Fruit fly (Drosophila melanogaster) whole organism: Measurements from ENCODE around the gene Cnep1r1.

Experiments
- CG8478 ChIP-seq: fragments of >200 bp; optimal IDR thresholded peaks from 2 replicates; lab custom pipeline; 2018; ENCODE audit warnings: inconsistent platforms
- Dll ChIP-seq: fragments of >200 bp; optimal IDR thresholded peaks from 2 replicates; lab custom pipeline; 2017
- EcR ChIP-seq, 2 experiments: fragments of >200 bp; optimal IDR thresholded peaks; 2 replicates each; lab custom pipeline; 2017; ENCODE audit warnings: missing biosample characterization in 2 of 2, missing genetic modification characterization in 2 of 2, missing genetic modification reagents in 2 of 2
- pan ChIP-seq: fragments of >200 bp; optimal IDR thresholded peaks from 2 replicates; lab custom pipeline; 2017
- psq ChIP-seq: fragments of >200 bp; optimal IDR thresholded peaks from 2 replicates; lab custom pipeline; 2017
- usp ChIP-seq: fragments of >200 bp; optimal IDR thresholded peaks from 2 replicates; lab custom pipeline; 2017; ENCODE audit warnings: missing biosample characterization, missing genetic modification characterization, mixed read lengths

Cnep1r1 gene

DNA sequence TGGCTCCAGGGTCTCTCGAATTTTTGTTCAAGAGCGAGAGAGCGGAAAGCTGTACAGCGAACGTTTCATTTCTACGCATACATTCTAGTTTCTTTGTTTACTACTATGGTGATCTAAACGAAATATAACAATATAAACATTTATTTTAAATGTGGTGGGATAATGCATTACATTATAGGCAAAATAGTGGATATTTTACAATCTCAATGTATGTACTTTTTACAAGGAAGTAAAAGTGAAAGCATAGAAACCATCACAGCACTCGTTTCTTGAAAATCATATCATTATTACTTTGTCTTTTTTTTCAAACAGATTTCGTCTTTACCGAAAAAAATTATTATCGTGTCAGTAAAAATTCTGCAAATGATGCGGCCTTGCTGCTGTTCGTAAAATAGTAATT lies at the start of gene Cnep1r1:
TSS of gene Cnep1r1 (plus strand) at position 301 of the 400 bp plus-strand sequence.
- no peak for TF ChIP-seq pan (lab: Kevin White, UChicago)
- TF ChIP-seq CG8478: no peak
- TF ChIP-seq psq: no peak
- no peak for TF ChIP-seq usp (GFP tag; lab: Kevin White, UChicago)
- no peak for TF ChIP-seq EcR (GFP tag; optimal IDR thresholded peaks at IDR 0.05; lab: Kevin White, UChicago)
- no peak for TF ChIP-seq Dll (lab: Kevin White, UChicago)

DNA sequence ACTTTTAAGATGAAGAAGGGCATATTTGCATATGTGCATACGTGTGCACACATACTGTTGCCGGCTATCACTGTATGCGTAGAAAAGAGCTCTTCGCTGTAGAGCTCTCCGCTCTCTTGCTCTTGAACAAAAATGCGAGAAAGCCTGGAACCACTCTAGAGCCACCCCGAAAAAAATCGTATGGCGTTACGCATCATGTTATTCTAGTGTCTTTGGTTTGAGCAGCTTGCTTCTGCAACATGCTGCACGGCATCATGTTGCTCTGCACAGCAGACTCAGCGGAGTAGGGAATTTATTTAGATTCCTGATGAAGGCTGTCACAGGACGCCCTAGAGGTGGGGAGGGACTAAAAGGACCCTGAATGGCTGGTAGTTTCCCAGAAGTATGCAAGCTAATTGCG lies 27.2 kb upstream of the Cnep1r1 start:
- no peak for TF ChIP-seq psq
- no peak for TF ChIP-seq CG8478
- no peak for TF ChIP-seq EcR (GFP tag; optimal IDR thresholded peaks at IDR 0.05; lab: Kevin White, UChicago)

DNA sequence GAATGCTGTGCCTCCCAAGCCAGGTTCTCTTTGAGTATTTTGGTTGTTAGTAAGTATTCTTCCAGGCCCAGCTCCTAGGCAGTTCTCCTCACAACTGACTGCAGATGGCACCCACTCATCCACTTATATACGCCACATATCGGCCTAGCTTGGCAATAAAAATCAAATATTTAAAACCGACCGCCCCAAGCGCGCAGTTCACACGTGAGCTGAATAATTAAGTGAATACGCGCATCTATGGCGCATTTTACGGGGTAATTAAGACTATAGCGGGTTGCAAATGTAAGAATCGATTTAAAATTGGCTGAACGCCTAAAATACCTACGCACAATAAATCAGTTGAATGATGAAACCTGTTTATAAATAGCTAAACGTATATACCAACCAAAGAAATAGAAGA lies 14.9 kb downstream of the Cnep1r1 start, which contains the start of gene CG40486:
TSS of gene CG40486 (minus strand) at position 101 of the 400 bp plus-strand sequence.
- TF ChIP-seq psq (no peak), EcR (GFP tag; optimal IDR thresholded peaks at IDR 0.05; lab: Kevin White, UChicago) (no peak), Dll (lab: Kevin White, UChicago) (no peak), pan (lab: Kevin White, UChicago) (no peak), usp (GFP tag; lab: Kevin White, UChicago) (no peak), CG8478 (no peak)

dm6 chrX:22962260-22962659 lies 17.1 kb downstream of the Cnep1r1 start, which contains the start of gene CG40485:
Gene CG40485, minus strand, starts transcription at chrX:22962360.
- TF ChIP-seq CG8478 (no peak), pan (lab: Kevin White, UChicago) (no peak), EcR (GFP tag; optimal IDR thresholded peaks at IDR 0.05; lab: Kevin White, UChicago) (no peak), Dll (lab: Kevin White, UChicago) (no peak), psq (no peak), usp (GFP tag; lab: Kevin White, UChicago) (no peak)

- no peak for TF ChIP-seq Dll (lab: Kevin White, UChicago)
- TF ChIP-seq psq: no peak
- no peak for TF ChIP-seq CG8478
- TF ChIP-seq usp (GFP tag; lab: Kevin White, UChicago): no peak
- no peak for TF ChIP-seq pan (lab: Kevin White, UChicago)
- TF ChIP-seq EcR (GFP tag; optimal IDR thresholded peaks at IDR 0.05; lab: Kevin White, UChicago): no peak
These were observed 36.4 kb downstream of the Cnep1r1 start for dm6 chrX:22981508-22981907.
